Worm (Caenorhabditis elegans) whole organism, L1 larva: ENCODE measurements around the gene tag-123.
A peak's percentile ranks its signal among the peaks of the same experiment; 100 is the strongest.

ENCODE experiments used
- C16A3.4 ChIP-seq: fragments of 150-350 bp; optimal IDR thresholded peaks from 2 replicates; lab custom pipeline; 2014; ENCODE audit warnings: missing biosample characterization, missing genetic modification characterization
- C34B4.2 ChIP-seq: sonication (generic microtip); optimal IDR thresholded peaks from 2 replicates; lab custom pipeline; 2017; ENCODE audit warnings: mild to moderate bottlenecking, missing genetic modification characterization, missing compliant biosample characterization
- F16B12.6 ChIP-seq: fragments of 150-350 bp; optimal IDR thresholded peaks from 2 replicates; lab custom pipeline; 2014; ENCODE audit warnings: missing biosample characterization, missing genetic modification characterization
- Y116A8C.19 ChIP-seq: sonication (generic microtip); optimal IDR thresholded peaks from 2 replicates; lab custom pipeline; 2016; ENCODE audit warnings: missing compliant biosample characterization, missing genetic modification characterization, borderline replicate concordance
- aly-2 ChIP-seq: fragments of 150-350 bp; optimal IDR thresholded peaks from 2 replicates; lab custom pipeline; 2014; ENCODE audit warnings: missing biosample characterization, missing genetic modification characterization
- ama-1 ChIP-seq: fragments of 150-350 bp; optimal IDR thresholded peaks from 2 replicates; lab custom pipeline; 2014
- blmp-1 ChIP-seq: fragments of 150-350 bp; optimal IDR thresholded peaks from 2 replicates; lab custom pipeline; 2014; ENCODE audit warnings: missing biosample characterization, missing genetic modification characterization
- ceh-8 ChIP-seq: fragments of 200-800 bp; sonication (Bioruptor generic); optimal IDR thresholded peaks from 2 replicates; lab custom pipeline; 2018; ENCODE audit warnings: mild to moderate bottlenecking, missing genetic modification characterization, moderate library complexity, missing compliant biosample characterization
- ceh-82 ChIP-seq, 3 experiments: fragments of 150-350 bp in 1 of 3; sonication (generic microtip) in 2 of 3; optimal IDR thresholded peaks; 2 replicates each; lab custom pipeline; 2014 to 2017; ENCODE audit warnings: missing biosample characterization in 3 of 3, missing genetic modification characterization in 3 of 3
- ceh-88 ChIP-seq: fragments of 200-800 bp; sonication (Bioruptor generic); IDR thresholded peaks from 2 replicates; pipeline ENCODE4 v1.3.6; 2022; ENCODE audit warnings: missing genetic modification characterization, missing compliant biosample characterization
- ceh-90 ChIP-seq: sonication (generic microtip); optimal IDR thresholded peaks from 2 replicates; lab custom pipeline; 2016; ENCODE audit warnings: missing genetic modification characterization, missing compliant biosample characterization
- dpl-1 ChIP-seq, 3 experiments: fragments of 150-350 bp in 2 of 3; sonication (generic microtip) in 1 of 3; optimal IDR thresholded peaks; 2 replicates each; lab custom pipeline; 2014 to 2017; ENCODE audit warnings: missing biosample characterization in 3 of 3, missing genetic modification characterization in 3 of 3, missing genetic modification reagents in 3 of 3
- dsc-1 ChIP-seq: sonication (generic microtip); optimal IDR thresholded peaks from 2 replicates; lab custom pipeline; 2016; ENCODE audit warnings: mild to moderate bottlenecking, missing genetic modification characterization, missing compliant biosample characterization
- efl-1 ChIP-seq, 4 experiments: fragments of 150-350 bp; optimal IDR thresholded peaks in 3 of 4; peaks in 1 of 4; 1 replicate in 1 of 4; 2 replicates in 3 of 4; lab custom pipeline; 2014; ENCODE audit warnings: missing biosample characterization in 2 of 4, missing genetic modification characterization in 2 of 4, missing genetic modification reagents in 2 of 4
- efl-3 ChIP-seq: fragments of 200-800 bp; sonication (Bioruptor generic); optimal IDR thresholded peaks from 2 replicates; lab custom pipeline; 2018; ENCODE audit warnings: mild to moderate bottlenecking, missing genetic modification characterization, missing compliant biosample characterization
- egl-13 ChIP-seq: sonication (generic microtip); optimal IDR thresholded peaks from 2 replicates; lab custom pipeline; 2016; ENCODE audit warnings: missing genotype, missing genetic modification reagents, missing genetic modification characterization, missing compliant biosample characterization
- elt-2 ChIP-seq: sonication (generic microtip); optimal IDR thresholded peaks from 2 replicates; lab custom pipeline; 2016; ENCODE audit warnings: missing genetic modification characterization, mild to moderate bottlenecking, inconsistent platforms, missing compliant biosample characterization, missing genetic modification reagents
- elt-3 ChIP-seq, 6 experiments: fragments of 150-350 bp in 1 of 6; sonication (generic microtip); optimal IDR thresholded peaks; 2 replicates each; lab custom pipeline; 2017 to 2018; ENCODE audit warnings: missing biosample characterization in 6 of 6, missing genetic modification characterization in 6 of 6, inconsistent platforms in 1 of 6
- fkh-10 ChIP-seq: sonication (generic microtip); optimal IDR thresholded peaks from 2 replicates; lab custom pipeline; 2017; ENCODE audit warnings: missing biosample characterization, missing genetic modification reagents, missing genetic modification characterization
- fkh-4 ChIP-seq: sonication (generic microtip); optimal IDR thresholded peaks from 2 replicates; lab custom pipeline; 2016; ENCODE audit warnings: missing compliant biosample characterization, missing genetic modification characterization, borderline replicate concordance
- fkh-8 ChIP-seq: sonication (generic microtip); optimal IDR thresholded peaks from 2 replicates; lab custom pipeline; 2016; ENCODE audit warnings: mild to moderate bottlenecking, missing genetic modification characterization, missing compliant biosample characterization
- fos-1 ChIP-seq: fragments of 150-350 bp; optimal IDR thresholded peaks from 2 replicates; lab custom pipeline; 2014; ENCODE audit warnings: missing biosample characterization, missing genetic modification characterization
- hpl-2 ChIP-seq: fragments of 150-350 bp; optimal IDR thresholded peaks from 2 replicates; lab custom pipeline; 2014; ENCODE audit warnings: missing biosample characterization, missing genetic modification reagents, missing genetic modification characterization
- isw-1 ChIP-seq: fragments of 200-800 bp; sonication (Bioruptor generic); IDR thresholded peaks from 2 replicates; pipeline ENCODE4 v1.3.6; 2022; ENCODE audit warnings: missing genetic modification characterization, missing compliant biosample characterization
- jun-1 ChIP-seq: fragments of 150-350 bp; optimal IDR thresholded peaks from 2 replicates; lab custom pipeline; 2014; ENCODE audit warnings: missing biosample characterization, missing genetic modification reagents, missing genetic modification characterization
- lin-14 ChIP-seq: fragments of 200-800 bp; sonication (Bioruptor generic); optimal IDR thresholded peaks from 2 replicates; lab custom pipeline; 2018; ENCODE audit warnings: mild to moderate bottlenecking, missing genetic modification characterization, moderate library complexity, missing compliant biosample characterization
- lin-35 ChIP-seq, 2 experiments: fragments of 150-350 bp; optimal IDR thresholded peaks; 2 replicates each; lab custom pipeline; 2014; ENCODE audit warnings: missing biosample characterization in 2 of 2, missing genetic modification characterization in 2 of 2, missing genetic modification reagents in 2 of 2
- lin-39 ChIP-seq: fragments of 150-350 bp; optimal IDR thresholded peaks from 2 replicates; lab custom pipeline; 2014; ENCODE audit warnings: missing biosample characterization, missing genetic modification reagents, missing genetic modification characterization
- lsy-2 ChIP-seq, 2 experiments: fragments of 150-350 bp; optimal IDR thresholded peaks; 2 replicates each; lab custom pipeline; 2014; ENCODE audit warnings: missing biosample characterization in 2 of 2, missing genetic modification characterization in 2 of 2
- mab-9 ChIP-seq: fragments of 200-800 bp; sonication (Bioruptor generic); IDR thresholded peaks from 2 replicates; pipeline ENCODE4 v1.3.6; 2022; ENCODE audit warnings: missing genetic modification reagents, missing genetic modification characterization, missing compliant biosample characterization
- mep-1 ChIP-seq: fragments of 150-350 bp; optimal IDR thresholded peaks from 2 replicates; lab custom pipeline; 2014; ENCODE audit warnings: missing biosample characterization, missing genetic modification characterization
- nhr-11 ChIP-seq: fragments of 150-350 bp; optimal IDR thresholded peaks from 2 replicates; lab custom pipeline; 2014; ENCODE audit warnings: missing biosample characterization, missing genetic modification characterization
- nhr-12 ChIP-seq: sonication (generic microtip); optimal IDR thresholded peaks from 2 replicates; lab custom pipeline; 2017; ENCODE audit warnings: missing biosample characterization, missing genetic modification characterization
- nhr-20 ChIP-seq: sonication (generic microtip); optimal IDR thresholded peaks from 2 replicates; lab custom pipeline; 2016; ENCODE audit warnings: mild to moderate bottlenecking, missing genetic modification characterization, missing compliant biosample characterization
- nhr-28 ChIP-seq: fragments of 150-350 bp; optimal IDR thresholded peaks from 2 replicates; lab custom pipeline; 2014; ENCODE audit warnings: missing biosample characterization, missing genetic modification characterization
- nhr-71 ChIP-seq: sonication (generic microtip); optimal IDR thresholded peaks from 2 replicates; lab custom pipeline; 2016; ENCODE audit warnings: mild to moderate bottlenecking, missing genetic modification characterization, moderate library complexity, missing compliant biosample characterization
- nhr-76 ChIP-seq: sonication (generic microtip); optimal IDR thresholded peaks from 2 replicates; lab custom pipeline; 2017; ENCODE audit warnings: missing biosample characterization, missing genetic modification characterization
- nhr-77 ChIP-seq: fragments of 150-350 bp; optimal IDR thresholded peaks from 2 replicates; lab custom pipeline; 2014; ENCODE audit warnings: missing biosample characterization, missing genetic modification characterization
- pax-3 ChIP-seq: fragments of 200-800 bp; sonication (Bioruptor generic); optimal IDR thresholded peaks from 2 replicates; lab custom pipeline; 2018; ENCODE audit warnings: mild to moderate bottlenecking, missing genetic modification characterization, moderate library complexity, missing compliant biosample characterization
- pqm-1 ChIP-seq: sonication (generic microtip); optimal IDR thresholded peaks from 3 replicates; lab custom pipeline; 2017; ENCODE audit warnings: missing biosample characterization, missing genetic modification characterization
- rnt-1 ChIP-seq: sonication (generic microtip); optimal IDR thresholded peaks from 2 replicates; lab custom pipeline; 2016; ENCODE audit warnings: mild to moderate bottlenecking, missing genetic modification characterization, moderate library complexity, missing compliant biosample characterization
- snpc-4 ChIP-seq: fragments of 150-350 bp; optimal IDR thresholded peaks from 2 replicates; lab custom pipeline; 2014; ENCODE audit warnings: missing biosample characterization, missing genetic modification characterization
- snu-23 ChIP-seq: sonication (generic microtip); optimal IDR thresholded peaks from 2 replicates; lab custom pipeline; 2016; ENCODE audit warnings: missing genetic modification characterization, missing compliant biosample characterization
- sox-4 ChIP-seq: sonication (generic microtip); optimal IDR thresholded peaks from 2 replicates; lab custom pipeline; 2016; ENCODE audit warnings: missing genetic modification characterization, missing compliant biosample characterization
- sptf-1 ChIP-seq: fragments of 150-350 bp; optimal IDR thresholded peaks from 2 replicates; lab custom pipeline; 2014; ENCODE audit warnings: missing biosample characterization, missing genetic modification characterization
- sup-37 ChIP-seq: fragments of 200-800 bp; sonication (Bioruptor generic); optimal IDR thresholded peaks from 2 replicates; lab custom pipeline; 2018; ENCODE audit warnings: mild to moderate bottlenecking, missing genetic modification characterization, missing compliant biosample characterization
- swsn-7 ChIP-seq: sonication (generic microtip); optimal IDR thresholded peaks from 2 replicates; lab custom pipeline; 2016; ENCODE audit warnings: missing genetic modification characterization, missing compliant biosample characterization
- tbx-2 ChIP-seq: sonication (generic microtip); optimal IDR thresholded peaks from 2 replicates; lab custom pipeline; 2016; ENCODE audit warnings: missing genetic modification characterization, missing compliant biosample characterization
- unc-30 ChIP-seq: sonication (generic microtip); optimal IDR thresholded peaks from 2 replicates; lab custom pipeline; 2017; ENCODE audit warnings: missing biosample characterization, missing genetic modification characterization
- vab-15 ChIP-seq: sonication (generic microtip); optimal IDR thresholded peaks from 2 replicates; lab custom pipeline; 2017; ENCODE audit warnings: missing genotype, mild to moderate bottlenecking, missing genetic modification characterization, missing compliant biosample characterization
- xbp-1 ChIP-seq: sonication (generic microtip); optimal IDR thresholded peaks from 2 replicates; lab custom pipeline; 2016; ENCODE audit warnings: missing genetic modification characterization, missing compliant biosample characterization
- zag-1 ChIP-seq: fragments of 150-350 bp; optimal IDR thresholded peaks from 2 replicates; lab custom pipeline; 2014; ENCODE audit warnings: missing biosample characterization, missing genetic modification characterization
- zip-4 ChIP-seq: fragments of 200-800 bp; sonication (Bioruptor generic); optimal IDR thresholded peaks from 2 replicates; lab custom pipeline; 2018; ENCODE audit warnings: mild to moderate bottlenecking, missing genetic modification characterization, moderate library complexity, missing compliant biosample characterization

Gene tag-123

DNA sequence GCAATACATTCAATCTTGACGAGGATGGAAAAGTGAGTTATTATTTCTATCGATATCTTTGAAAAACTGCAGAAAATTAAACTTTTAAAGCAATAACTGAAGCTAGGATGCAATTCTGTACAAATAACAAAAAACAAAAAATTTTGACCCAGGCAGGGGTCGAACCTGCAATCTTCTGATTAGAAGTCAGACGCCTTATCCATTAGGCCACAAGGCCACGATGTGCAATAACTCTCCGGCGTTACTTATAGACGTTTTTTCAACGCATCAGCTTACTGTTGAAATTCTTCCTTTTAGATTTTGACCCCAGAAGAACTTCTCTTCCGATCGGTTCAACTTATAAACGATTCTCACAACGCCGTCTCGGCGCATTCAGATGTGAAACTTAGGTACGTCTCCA, 40.2 kb downstream of the tag-123 start (continued):
- TF ChIP-seq sup-37 (GFP tag; lab: Kevin White, UChicago) (no peak), vab-15 (tag; lab: Kevin White, UChicago) (no peak), dsc-1 (tag; lab: Kevin White, UChicago) (no peak), jun-1 (tag; lab: Kevin White, UChicago) (no peak), ama-1 (lab: Kevin White, UChicago) (no peak), pax-3 (no peak), lsy-2 (tag; optimal IDR thresholded peaks at IDR 0.05; lab: Kevin White, UChicago) (no peak), efl-3 (GFP tag; lab: Kevin White, UChicago) (no peak), swsn-7 (tag; lab: Kevin White, UChicago) (no peak), nhr-71 (tag; lab: Kevin White, UChicago) (peak; percentile 36), C34B4.2 (tag; lab: Kevin White, UChicago) (no peak), egl-13 (tag; lab: Kevin White, UChicago) (no peak), ceh-8 (GFP tag; lab: Kevin White, UChicago) (no peak), ceh-82 (tag; optimal IDR thresholded peaks at IDR 0.05; lab: Kevin White, UChicago) (no peak), elt-2 (no peak), sptf-1 (tag; lab: Kevin White, UChicago) (no peak), Y116A8C.19 (no peak), nhr-77 (no peak), elt-3 (tag; optimal IDR thresholded peaks at IDR 0.05; lab: Kevin White, UChicago) (no peak), tbx-2 (tag; lab: Kevin White, UChicago) (no peak), fkh-8 (tag; lab: Kevin White, UChicago) (no peak), C16A3.4 (no peak), mep-1 (tag; lab: Kevin White, UChicago) (no peak), lin-14 (GFP tag; lab: Kevin White, UChicago) (peak; percentile 1), unc-30 (tag; lab: Kevin White, UChicago) (no peak), aly-2 (no peak), fos-1 (tag; lab: Kevin White, UChicago) (no peak), ceh-88 (0 out of 2 replicates have a peak, but pooled peaks have one; percentile 17), nhr-12 (tag; lab: Kevin White, UChicago) (no peak), snu-23 (GFP tag; lab: Kevin White, UChicago) (peak; percentile 46), pqm-1 (tag; lab: Kevin White, UChicago) (no peak), hpl-2 (GFP tag; lab: Kevin White, UChicago) (no peak), snpc-4 (no peak), rnt-1 (tag; lab: Kevin White, UChicago) (peak; percentile 29), ceh-90 (no peak), nhr-11 (tag; lab: Kevin White, UChicago) (no peak), zip-4 (GFP tag; lab: Kevin White, UChicago) (no peak), blmp-1 (tag; lab: Kevin White, UChicago) (no peak), lin-39 (tag; lab: Kevin White, UChicago) (no peak)

- TF ChIP-seq xbp-1 (tag; lab: Kevin White, UChicago) (peak; percentile 32), zag-1 (tag; lab: Kevin White, UChicago) (no peak), ceh-82 (tag; optimal IDR thresholded peaks at IDR 0.05; lab: Kevin White, UChicago) (peak in 1 of 3 experiments; percentile 64), pax-3 (peak; percentile 55), elt-3 (tag; optimal IDR thresholded peaks at IDR 0.05; lab: Kevin White, UChicago) (no peak), dpl-1 (GFP tag; optimal IDR thresholded peaks at IDR 0.05; lab: Kevin White, UChicago) (peak in 1 of 3 experiments; percentile 7), nhr-77 (no peak), lin-35 (GFP tag; optimal IDR thresholded peaks at IDR 0.05; lab: Kevin White, UChicago) (peak in 1 of 2 experiments; percentile 10), fkh-10 (peak; percentile 54), fkh-4 (tag; lab: Kevin White, UChicago) (no peak), snu-23 (GFP tag; lab: Kevin White, UChicago) (peak; percentile 47), F16B12.6 (tag; lab: Kevin White, UChicago) (no peak), elt-2 (no peak), lin-14 (GFP tag; lab: Kevin White, UChicago) (peak; percentile 91), nhr-28 (tag; lab: Kevin White, UChicago) (no peak), Y116A8C.19 (no peak), isw-1 (GFP tag; lab: Robert Waterston, UW) (peak; percentile 18; the same call in 1 of the 2 replicates), mab-9 (no peak), nhr-76 (tag; lab: Kevin White, UChicago) (no peak), nhr-20 (tag; lab: Kevin White, UChicago) (peak; percentile 20), sox-4 (no peak), vab-15 (tag; lab: Kevin White, UChicago) (no peak), efl-1 (optimal IDR thresholded peaks at IDR 0.05; lab: Kevin White, UChicago) (peak; percentile 6 to 46), efl-1 (GFP tag; optimal IDR thresholded peaks at IDR 0.05 in 1 of 2; lab: Kevin White, UChicago) (no peak)
Observed at ce11 chrX:8378312-8378711, 43.5 kb downstream of the tag-123 start, which contains the start of gene tbc-18. Gene tbc-18 (plus strand): TSS chrX:8378557.
